Worm (Caenorhabditis elegans) whole organism, L2 larva: Measurements from ENCODE around the gene set-26.

Experiments used
- lin-13 ChIP-seq: fragments of 150-350 bp; optimal IDR thresholded peaks from 2 replicates; lab custom pipeline; 2014; ENCODE audit warnings: missing biosample characterization, missing genetic modification reagents, missing genetic modification characterization
- nhr-129 ChIP-seq: fragments of 150-350 bp; optimal IDR thresholded peaks from 2 replicates; lab custom pipeline; 2014; ENCODE audit warnings: missing biosample characterization, missing genetic modification characterization
- nhr-237 ChIP-seq: fragments of 150-350 bp; optimal IDR thresholded peaks from 2 replicates; lab custom pipeline; 2014; ENCODE audit warnings: missing biosample characterization, missing genetic modification characterization
- unc-39 ChIP-seq: fragments of 150-350 bp; optimal IDR thresholded peaks from 2 replicates; lab custom pipeline; 2014; ENCODE audit warnings: missing biosample characterization, missing genetic modification characterization

- TF ChIP-seq nhr-237 (tag; lab: Kevin White, UChicago) (no peak), unc-39 (tag; lab: Kevin White, UChicago) (no peak), lin-13 (GFP tag; lab: Kevin White, UChicago) (no peak), nhr-129 (tag; lab: Kevin White, UChicago) (no peak)
These were observed 10.0 kb downstream of the set-26 start for ce11 chrIV:16645492-16646191.
